Worm (Caenorhabditis elegans) whole organism, L1 larva: ENCODE measurements around the gene nas-11.

Experiments used
- aly-2 ChIP-seq: fragments of 150-350 bp; optimal IDR thresholded peaks from 2 replicates; lab custom pipeline; 2014; ENCODE audit warnings: missing biosample characterization, missing genetic modification characterization
- ama-1 ChIP-seq: fragments of 150-350 bp; optimal IDR thresholded peaks from 2 replicates; lab custom pipeline; 2014
- jun-1 ChIP-seq: fragments of 150-350 bp; optimal IDR thresholded peaks from 2 replicates; lab custom pipeline; 2014; ENCODE audit warnings: missing biosample characterization, missing genetic modification reagents, missing genetic modification characterization
- lin-13 ChIP-seq: fragments of 150-350 bp; optimal IDR thresholded peaks from 2 replicates; lab custom pipeline; 2014; ENCODE audit warnings: missing biosample characterization, missing genetic modification reagents, missing genetic modification characterization
- lin-35 ChIP-seq, 2 experiments: fragments of 150-350 bp; optimal IDR thresholded peaks; 2 replicates each; lab custom pipeline; 2014; ENCODE audit warnings: missing biosample characterization in 2 of 2, missing genetic modification characterization in 2 of 2, missing genetic modification reagents in 2 of 2
- lsy-2 ChIP-seq, 2 experiments: fragments of 150-350 bp; optimal IDR thresholded peaks; 2 replicates each; lab custom pipeline; 2014; ENCODE audit warnings: missing biosample characterization in 2 of 2, missing genetic modification characterization in 2 of 2
- rnt-1 ChIP-seq: sonication (generic microtip); optimal IDR thresholded peaks from 2 replicates; lab custom pipeline; 2016; ENCODE audit warnings: mild to moderate bottlenecking, missing genetic modification characterization, moderate library complexity, missing compliant biosample characterization
- unc-30 ChIP-seq: sonication (generic microtip); optimal IDR thresholded peaks from 2 replicates; lab custom pipeline; 2017; ENCODE audit warnings: missing biosample characterization, missing genetic modification characterization
- unc-62 ChIP-seq: fragments of 150-350 bp; optimal IDR thresholded peaks from 2 replicates; lab custom pipeline; 2014; ENCODE audit warnings: missing biosample characterization, missing genetic modification reagents, missing genetic modification characterization
- xbp-1 ChIP-seq: sonication (generic microtip); optimal IDR thresholded peaks from 2 replicates; lab custom pipeline; 2016; ENCODE audit warnings: missing genetic modification characterization, missing compliant biosample characterization
- zag-1 ChIP-seq: fragments of 150-350 bp; optimal IDR thresholded peaks from 2 replicates; lab custom pipeline; 2014; ENCODE audit warnings: missing biosample characterization, missing genetic modification characterization
- ztf-4 ChIP-seq: fragments of 150-350 bp; optimal IDR thresholded peaks from 2 replicates; lab custom pipeline; 2014; ENCODE audit warnings: missing biosample characterization, missing genetic modification characterization

ce11 chrX:6674333-6674919 is 39.0 kb upstream of the nas-11 start, which contains the start of gene F38B6.4:
- TF ChIP-seq jun-1 (tag; lab: Kevin White, UChicago) (no peak), ama-1 (lab: Kevin White, UChicago) (no peak), lin-13 (GFP tag; lab: Kevin White, UChicago) (no peak), aly-2 (tag; lab: Kevin White, UChicago) (no peak), zag-1 (tag; lab: Kevin White, UChicago) (no peak), unc-30 (tag; lab: Kevin White, UChicago) (no peak), unc-62 (GFP tag; lab: Kevin White, UChicago) (no peak), lsy-2 (tag; optimal IDR thresholded peaks at IDR 0.05; lab: Kevin White, UChicago) (no peak), rnt-1 (tag; lab: Kevin White, UChicago) (no peak), ztf-4 (tag; lab: Kevin White, UChicago) (no peak), xbp-1 (no peak), lin-35 (GFP tag; optimal IDR thresholded peaks at IDR 0.05; lab: Kevin White, UChicago) (no peak)
